Worm (Caenorhabditis elegans) whole organism, L4 larva: ENCODE results near the gene T22D1.8.

Experiments
- F10B5.3 ChIP-seq: sonication (generic microtip); optimal IDR thresholded peaks from 2 replicates; lab custom pipeline; 2016; ENCODE audit warnings: mild to moderate bottlenecking, missing genetic modification characterization, missing compliant biosample characterization
- T26A8.4 ChIP-seq: fragments of 200-800 bp; sonication (Bioruptor generic); IDR thresholded peaks from 2 replicates; pipeline ENCODE4 v1.3.6; 2022; ENCODE audit warnings: missing genetic modification characterization, missing compliant biosample characterization
- Y48G9A.11 ChIP-seq: fragments of 200-800 bp; sonication (Bioruptor generic); IDR thresholded peaks from 2 replicates; pipeline ENCODE4 v1.3.6; 2022; ENCODE audit warnings: missing genetic modification reagents, missing genetic modification characterization, missing compliant biosample characterization
- Y5F2A.4 ChIP-seq: fragments of 200-800 bp; sonication (Bioruptor generic); optimal IDR thresholded peaks from 2 replicates; lab custom pipeline; 2018; ENCODE audit warnings: mild to moderate bottlenecking, missing genetic modification characterization, missing compliant biosample characterization
- ZK546.5 ChIP-seq, 2 experiments: sonication (generic microtip); optimal IDR thresholded peaks; 2 replicates each; lab custom pipeline; 2017; ENCODE audit warnings: missing biosample characterization in 2 of 2, missing genetic modification characterization in 2 of 2
- aha-1 ChIP-seq: fragments of 150-350 bp; peaks from one replicate; lab custom pipeline; 2014; ENCODE audit warnings: missing biosample characterization, missing genetic modification characterization
- ama-1 ChIP-seq: fragments of 150-350 bp; optimal IDR thresholded peaks from 2 replicates; lab custom pipeline; 2014; ENCODE audit warnings: inconsistent platforms, mixed read lengths
- arid-1 ChIP-seq: fragments of 200-800 bp; sonication (Bioruptor generic); conservative IDR thresholded peaks from 2 replicates; pipeline ENCODE4 v1.3.6; 2022; ENCODE audit warnings: missing genetic modification reagents, missing genetic modification characterization, missing compliant biosample characterization
- ceh-20 ChIP-seq: fragments of 200-800 bp; sonication (Bioruptor generic); IDR thresholded peaks from 2 replicates; pipeline ENCODE4 v1.3.6; 2022; ENCODE audit warnings: missing genetic modification reagents, missing genetic modification characterization, missing compliant biosample characterization
- ceh-28 ChIP-seq: fragments of 150-350 bp; optimal IDR thresholded peaks from 2 replicates; lab custom pipeline; 2014; ENCODE audit warnings: missing biosample characterization, missing genetic modification reagents, missing genetic modification characterization
- ceh-32 ChIP-seq: sonication (generic microtip); optimal IDR thresholded peaks from 2 replicates; lab custom pipeline; 2016; ENCODE audit warnings: mild to moderate bottlenecking, missing genetic modification characterization, missing compliant biosample characterization; ENCODE audit not compliant: poor library complexity
- ceh-82 ChIP-seq: sonication (generic microtip); optimal IDR thresholded peaks from 2 replicates; lab custom pipeline; 2017; ENCODE audit warnings: missing biosample characterization, missing genetic modification characterization
- cey-2 ChIP-seq: sonication (generic microtip); optimal IDR thresholded peaks from 3 replicates; lab custom pipeline; 2017; ENCODE audit warnings: missing genetic modification characterization, mild to moderate bottlenecking, missing compliant biosample characterization, antibody characterized with exemption, borderline replicate concordance; ENCODE audit not compliant: insufficient read depth
- ctbp-1 ChIP-seq: fragments of 200-800 bp; sonication (Bioruptor generic); IDR thresholded peaks from 2 replicates; pipeline ENCODE4 v1.3.6; 2022; ENCODE audit warnings: missing genetic modification reagents, missing genetic modification characterization, missing compliant biosample characterization
- daf-16 ChIP-seq, 3 experiments: sonication (generic microtip); optimal IDR thresholded peaks; 2 replicates each; lab custom pipeline; 2016 to 2017; ENCODE audit warnings: missing genetic modification characterization in 3 of 3, missing genetic modification reagents in 3 of 3, mild to moderate bottlenecking in 2 of 3, missing compliant biosample characterization in 2 of 3, missing biosample characterization in 1 of 3, moderate library complexity in 1 of 3
- daf-19 ChIP-seq: fragments of 200-800 bp; sonication (Bioruptor generic); conservative IDR thresholded peaks from 2 replicates; pipeline ENCODE4 v1.3.6; 2022; ENCODE audit warnings: missing genetic modification characterization, missing compliant biosample characterization
- dmd-8 ChIP-seq: fragments of 200-800 bp; sonication (Bioruptor generic); IDR thresholded peaks from 2 replicates; pipeline ENCODE4 v1.3.6; 2022; ENCODE audit warnings: missing genetic modification characterization, missing compliant biosample characterization
- dmd-9 ChIP-seq: fragments of 200-800 bp; sonication (Bioruptor generic); IDR thresholded peaks from 2 replicates; pipeline ENCODE4 v1.3.6; 2022; ENCODE audit warnings: missing genetic modification reagents, missing genetic modification characterization, missing compliant biosample characterization
- dpl-1 ChIP-seq: fragments of 150-350 bp; optimal IDR thresholded peaks from 2 replicates; lab custom pipeline; 2014; ENCODE audit warnings: missing biosample characterization, missing genetic modification reagents, missing genetic modification characterization
- dve-1 ChIP-seq: sonication (generic microtip); optimal IDR thresholded peaks from 2 replicates; lab custom pipeline; 2017; ENCODE audit warnings: antibody characterized with exemption, mild to moderate bottlenecking, missing genetic modification characterization, missing compliant biosample characterization; ENCODE audit not compliant: insufficient read depth
- lin-13 ChIP-seq: fragments of 150-350 bp; optimal IDR thresholded peaks from 2 replicates; lab custom pipeline; 2014; ENCODE audit warnings: missing biosample characterization, missing genetic modification reagents, missing genetic modification characterization
- lin-15B ChIP-seq: fragments of 150-350 bp; sonication (generic microtip); optimal IDR thresholded peaks from 3 replicates; lab custom pipeline; 2014; ENCODE audit warnings: missing biosample characterization, missing genetic modification characterization
- lin-29 ChIP-seq: fragments of 200-800 bp; sonication (Bioruptor generic); IDR thresholded peaks from 2 replicates; pipeline ENCODE4 v1.3.6; 2022; ENCODE audit warnings: missing genetic modification reagents, missing genetic modification characterization, missing compliant biosample characterization
- lin-38 ChIP-seq: fragments of 200-800 bp; sonication (Bioruptor generic); IDR thresholded peaks from 2 replicates; pipeline ENCODE4 v1.3.6; 2022; ENCODE audit warnings: missing genetic modification reagents, missing genetic modification characterization, missing compliant biosample characterization
- lsy-2 ChIP-seq, 2 experiments: fragments of 150-350 bp in 1 of 2; sonication (generic microtip) in 1 of 2; optimal IDR thresholded peaks; 2 replicates each; lab custom pipeline; 2014 to 2017; ENCODE audit warnings: missing biosample characterization in 2 of 2, missing genetic modification characterization in 2 of 2
- mes-2 ChIP-seq: sonication (generic microtip); optimal IDR thresholded peaks from 2 replicates; lab custom pipeline; 2016; ENCODE audit warnings: missing genotype, mild to moderate bottlenecking, missing genetic modification characterization, missing compliant biosample characterization; ENCODE audit not compliant: poor library complexity, severe bottlenecking
- mxl-2 ChIP-seq: fragments of 200-800 bp; sonication (Bioruptor generic); conservative IDR thresholded peaks from 2 replicates; pipeline ENCODE4 v1.3.6; 2022; ENCODE audit warnings: missing genetic modification reagents, missing genetic modification characterization, missing compliant biosample characterization
- nhr-102 ChIP-seq: sonication (generic microtip); optimal IDR thresholded peaks from 2 replicates; lab custom pipeline; 2016; ENCODE audit warnings: mild to moderate bottlenecking, missing genetic modification characterization, moderate library complexity, missing compliant biosample characterization
- nhr-111 ChIP-seq: fragments of 200-800 bp; sonication (Bioruptor generic); optimal IDR thresholded peaks from 2 replicates; lab custom pipeline; 2018; ENCODE audit warnings: mild to moderate bottlenecking, missing genetic modification characterization, missing compliant biosample characterization
- nhr-25 ChIP-seq: sonication (generic microtip); optimal IDR thresholded peaks from 2 replicates; lab custom pipeline; 2017; ENCODE audit warnings: missing genetic modification characterization, mild to moderate bottlenecking, missing compliant biosample characterization, antibody characterized with exemption, moderate library complexity, borderline replicate concordance; ENCODE audit not compliant: insufficient read depth
- nhr-6 ChIP-seq: fragments of 150-350 bp; optimal IDR thresholded peaks from 2 replicates; lab custom pipeline; 2014; ENCODE audit warnings: missing biosample characterization, missing genetic modification characterization
- pha-4 ChIP-seq, 2 experiments: fragments of 150-350 bp in 1 of 2; fragments of 200-800 bp in 1 of 2; sonication (Bioruptor generic) in 1 of 2; IDR thresholded peaks in 1 of 2; optimal IDR thresholded peaks in 1 of 2; 2 replicates each; pipeline versions ENCODE4 v1.3.6 to Lab custom; 2014 to 2022; ENCODE audit warnings: missing genetic modification characterization in 2 of 2, missing genetic modification reagents in 2 of 2, missing biosample characterization in 1 of 2, missing compliant biosample characterization in 1 of 2
- set-16 ChIP-seq: fragments of 200-800 bp; sonication (Bioruptor generic); IDR thresholded peaks from 2 replicates; pipeline ENCODE4 v1.3.6; 2022; ENCODE audit warnings: missing genetic modification reagents, missing genetic modification characterization, missing compliant biosample characterization
- skn-1 ChIP-seq: fragments of 150-350 bp; optimal IDR thresholded peaks from 2 replicates; lab custom pipeline; 2014; ENCODE audit warnings: missing biosample characterization, missing genetic modification characterization
- snpc-1.2 ChIP-seq: fragments of 200-800 bp; sonication (Bioruptor generic); IDR thresholded peaks from 2 replicates; pipeline ENCODE4 v1.3.6; 2022; ENCODE audit warnings: missing genetic modification reagents, missing genetic modification characterization, missing compliant biosample characterization
- spr-3 ChIP-seq: fragments of 200-800 bp; sonication (Bioruptor generic); optimal IDR thresholded peaks from 2 replicates; lab custom pipeline; 2018; ENCODE audit warnings: mild to moderate bottlenecking, missing genetic modification characterization, missing compliant biosample characterization
- unc-130 ChIP-seq: sonication (generic microtip); optimal IDR thresholded peaks from 2 replicates; lab custom pipeline; 2016; ENCODE audit warnings: missing genetic modification reagents, missing genetic modification characterization, missing compliant biosample characterization
- unc-62 ChIP-seq, 3 experiments: fragments of 150-350 bp in 1 of 3; sonication (generic microtip); optimal IDR thresholded peaks in 2 of 3; peaks in 1 of 3; 1 replicate in 1 of 3; 2 replicates in 2 of 3; lab custom pipeline; 2014 to 2017; ENCODE audit warnings: missing biosample characterization in 3 of 3, missing genetic modification characterization in 3 of 3, missing genetic modification reagents in 3 of 3, missing genotype in 1 of 3
- zag-1 ChIP-seq: fragments of 150-350 bp; optimal IDR thresholded peaks from 2 replicates; lab custom pipeline; 2014; ENCODE audit warnings: missing biosample characterization, missing genetic modification characterization

The T22D1.8 gene

DNA sequence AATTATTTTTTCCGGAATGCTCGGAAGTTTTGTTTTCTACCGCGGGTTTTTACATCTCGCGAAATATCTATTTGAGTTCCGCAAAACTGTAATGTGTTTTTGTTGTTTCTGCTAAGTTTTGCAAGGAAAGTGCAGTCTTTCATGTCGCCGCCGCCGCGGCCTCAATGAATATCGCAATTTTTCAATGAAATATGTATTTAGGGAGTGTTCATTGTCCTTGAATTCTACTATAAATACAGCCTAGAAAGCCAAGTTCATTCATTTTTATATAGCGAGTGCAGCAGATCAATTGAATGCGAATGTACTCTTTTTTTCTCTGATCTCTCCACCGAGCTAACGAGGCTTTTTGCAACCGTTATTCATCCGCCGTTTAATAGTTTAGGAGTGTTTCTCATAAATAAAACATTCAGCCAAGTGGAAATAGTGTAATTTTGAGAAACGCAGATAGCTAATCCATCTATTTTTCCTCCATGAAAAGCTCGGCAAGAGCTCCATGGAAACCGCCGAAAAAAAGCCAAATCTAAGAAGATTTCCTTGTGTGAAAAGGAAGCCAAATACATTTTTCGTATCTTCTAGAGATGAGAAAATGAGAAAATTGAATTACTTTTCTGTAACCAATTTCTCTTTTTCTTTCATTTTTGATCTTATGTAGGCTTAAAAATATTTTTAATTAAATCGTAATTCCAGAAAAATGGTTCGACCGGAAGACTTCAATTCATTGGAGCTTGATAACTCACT is 6.9 kb upstream of the T22D1.8 start, which contains the start of gene T22D1.3:
T22D1.3 (plus strand) TSS at position 688 of the 738 bp plus-strand sequence.
- TF ChIP-seq lsy-2 (tag; optimal IDR thresholded peaks at IDR 0.05; lab: Kevin White, UChicago) (peak in 1 of 2 experiments; percentile 15), pha-4 (GFP tag; IDR thresholded peaks at IDR 0.05; lab: Robert Waterston, UW) (0 out of 2 replicates have a peak, but pooled peaks have one; percentile 35), pha-4 (tag; optimal IDR thresholded peaks at IDR 0.05; lab: Kevin White, UChicago) (no peak), Y5F2A.4 (GFP tag; lab: Kevin White, UChicago) (peak; percentile 47), snpc-1.2 (peak; percentile 59), lin-38 (GFP tag; lab: Robert Waterston, UW) (peak; percentile 36), T26A8.4 (GFP tag; lab: Robert Waterston, UW) (peak; percentile 42; the same call in 1 of the 2 replicates), ceh-28 (tag; lab: Kevin White, UChicago) (no peak), ceh-20 (GFP tag; lab: Robert Waterston, UW) (no peak), mxl-2 (GFP tag; lab: Robert Waterston, UW) (no peak), ceh-32 (tag; lab: Kevin White, UChicago) (no peak), ama-1 (lab: Kevin White, UChicago) (peak; percentile 28), lin-29 (GFP tag; lab: Robert Waterston, UW) (no peak), spr-3 (GFP tag; lab: Kevin White, UChicago) (no peak), nhr-102 (tag; lab: Kevin White, UChicago) (peak; percentile 34)

ce11 chrIV:6909863-6910733 is 4.0 kb upstream of the T22D1.8 start, which contains the start of the genes rpn-1 and ribo-1:
TSS of gene rpn-1 (minus strand) at chrIV:6909913.
TSS of gene ribo-1 (plus strand) at chrIV:6910683.
- TF ChIP-seq aha-1 (peak; percentile 88), lin-29 (GFP tag; lab: Robert Waterston, UW) (no peak), nhr-6 (tag; lab: Kevin White, UChicago) (peak; percentile 15), dpl-1 (peak; percentile 57), lsy-2 (tag; optimal IDR thresholded peaks at IDR 0.05; lab: Kevin White, UChicago) (peak in 1 of 2 experiments; percentile 64), mes-2 (tag; lab: Kevin White, UChicago) (peak; percentile 39), skn-1 (tag; lab: Kevin White, UChicago) (no peak), nhr-25 (tag; lab: Kevin White, UChicago) (no peak), daf-19 (GFP tag; lab: Robert Waterston, UW) (no peak), dve-1 (tag; lab: Kevin White, UChicago) (peak; percentile 9), ama-1 (lab: Kevin White, UChicago) (no peak), daf-16 (GFP tag; optimal IDR thresholded peaks at IDR 0.05; lab: Kevin White, UChicago) (no peak), daf-16 (tag; optimal IDR thresholded peaks at IDR 0.05; lab: Kevin White, UChicago) (peak; percentile 25), unc-62 (GFP tag; optimal IDR thresholded peaks at IDR 0.05 in 1 of 2; lab: Kevin White, UChicago) (peak in 1 of 2 experiments; percentile 19), unc-62 (tag; optimal IDR thresholded peaks at IDR 0.05; lab: Kevin White, UChicago) (no peak), unc-130 (GFP tag; lab: Kevin White, UChicago) (peak; percentile 53)

DNA sequence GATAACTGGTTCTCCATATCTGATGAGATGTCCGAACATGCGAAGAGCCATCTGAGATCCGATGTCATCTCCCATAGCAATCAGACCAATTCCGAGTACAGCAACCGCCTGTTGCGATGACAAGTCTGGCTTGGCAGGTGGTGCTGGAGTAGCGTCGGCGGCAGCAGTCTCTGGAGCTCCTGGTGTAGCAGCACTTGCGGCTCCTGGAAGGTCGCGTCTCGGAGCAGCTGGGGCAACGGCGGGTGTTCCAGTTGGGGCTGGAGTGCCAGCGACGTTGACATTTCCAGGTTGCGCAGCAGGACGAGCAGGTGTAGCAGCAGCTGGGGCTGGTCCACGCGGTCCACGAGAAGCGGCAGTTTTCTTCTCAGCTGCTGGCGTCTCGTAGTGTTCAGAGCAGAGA is 1.3 kb upstream of the T22D1.8 start:
- TF ChIP-seq unc-62 (GFP tag; optimal IDR thresholded peaks at IDR 0.05 in 1 of 2; lab: Kevin White, UChicago) (no peak), unc-62 (tag; optimal IDR thresholded peaks at IDR 0.05; lab: Kevin White, UChicago) (no peak), nhr-25 (tag; lab: Kevin White, UChicago) (no peak), dmd-9 (GFP tag; lab: Robert Waterston, UW) (no peak), pha-4 (GFP tag; IDR thresholded peaks at IDR 0.05; lab: Robert Waterston, UW) (peak; percentile 17; the same call in 1 of the 2 replicates), pha-4 (tag; optimal IDR thresholded peaks at IDR 0.05; lab: Kevin White, UChicago) (no peak), F10B5.3 (tag; lab: Kevin White, UChicago) (no peak), ceh-82 (tag; lab: Kevin White, UChicago) (no peak), nhr-111 (GFP tag; lab: Kevin White, UChicago) (no peak), Y48G9A.11 (no peak), lin-15B (no peak), cey-2 (tag; lab: Kevin White, UChicago) (no peak), ZK546.5 (tag; optimal IDR thresholded peaks at IDR 0.05; lab: Kevin White, UChicago) (no peak), zag-1 (tag; lab: Kevin White, UChicago) (no peak), daf-19 (GFP tag; lab: Robert Waterston, UW) (no peak), lin-13 (no peak), ctbp-1 (GFP tag; lab: Robert Waterston, UW) (0 out of 2 replicates have a peak, but pooled peaks have one; percentile 11), set-16 (GFP tag; lab: Robert Waterston, UW) (peak; percentile 97), dmd-8 (GFP tag; lab: Robert Waterston, UW) (no peak), arid-1 (GFP tag; lab: Robert Waterston, UW) (no peak)
